Worm (Caenorhabditis elegans) whole organism, L3 larva: ENCODE measurements around the gene nhr-112.

Source experiments
- R02D3.7 ChIP-seq: fragments of 150-350 bp; optimal IDR thresholded peaks from 2 replicates; lab custom pipeline; 2014; ENCODE audit warnings: missing biosample characterization, missing genetic modification characterization
- ZK546.5 ChIP-seq: sonication (generic microtip); optimal IDR thresholded peaks from 2 replicates; lab custom pipeline; 2017; ENCODE audit warnings: missing biosample characterization, missing genetic modification characterization
- aly-2 ChIP-seq: fragments of 150-350 bp; optimal IDR thresholded peaks from 2 replicates; lab custom pipeline; 2014; ENCODE audit warnings: missing biosample characterization, missing genetic modification characterization
- ama-1 ChIP-seq: fragments of 150-350 bp; optimal IDR thresholded peaks from 2 replicates; lab custom pipeline; 2018
- ceh-16 ChIP-seq: sonication (generic microtip); optimal IDR thresholded peaks from 2 replicates; lab custom pipeline; 2017; ENCODE audit warnings: missing biosample characterization, missing genetic modification characterization
- ceh-28 ChIP-seq: fragments of 150-350 bp; optimal IDR thresholded peaks from 2 replicates; lab custom pipeline; 2014; ENCODE audit warnings: missing biosample characterization, missing genetic modification reagents, missing genetic modification characterization
- ceh-82 ChIP-seq: fragments of 150-350 bp; optimal IDR thresholded peaks from 2 replicates; lab custom pipeline; 2014; ENCODE audit warnings: missing biosample characterization, missing genetic modification characterization
- ceh-9 ChIP-seq: sonication (generic microtip); optimal IDR thresholded peaks from 2 replicates; lab custom pipeline; 2018; ENCODE audit warnings: missing biosample characterization, missing genetic modification characterization
- egl-27 ChIP-seq: sonication (generic microtip); optimal IDR thresholded peaks from 4 replicates; lab custom pipeline; 2017; ENCODE audit warnings: missing biosample characterization, missing genetic modification reagents, missing genetic modification characterization
- elt-1 ChIP-seq: fragments of 150-350 bp; optimal IDR thresholded peaks from 2 replicates; lab custom pipeline; 2014; ENCODE audit warnings: missing biosample characterization, missing genetic modification characterization
- elt-2 ChIP-seq: sonication (generic microtip); optimal IDR thresholded peaks from 2 replicates; lab custom pipeline; 2016; ENCODE audit warnings: missing genetic modification reagents, mild to moderate bottlenecking, missing genetic modification characterization, missing compliant biosample characterization
- elt-3 ChIP-seq, 3 experiments: fragments of 150-350 bp in 1 of 3; sonication (generic microtip) in 2 of 3; optimal IDR thresholded peaks; 2 replicates in 2 of 3; 4 replicates in 1 of 3; lab custom pipeline; 2014 to 2017; ENCODE audit warnings: missing biosample characterization in 3 of 3, missing genetic modification characterization in 3 of 3
- fkh-10 ChIP-seq: sonication (generic microtip); optimal IDR thresholded peaks from 2 replicates; lab custom pipeline; 2017; ENCODE audit warnings: missing biosample characterization, missing genetic modification reagents, missing genetic modification characterization
- fkh-2 ChIP-seq: fragments of 150-350 bp; optimal IDR thresholded peaks from 2 replicates; lab custom pipeline; 2014; ENCODE audit warnings: missing biosample characterization, missing genetic modification reagents, missing genetic modification characterization
- fos-1 ChIP-seq: fragments of 150-350 bp; optimal IDR thresholded peaks from 2 replicates; lab custom pipeline; 2014; ENCODE audit warnings: missing biosample characterization, missing genetic modification characterization
- hmg-11 ChIP-seq: sonication (generic microtip); optimal IDR thresholded peaks from 2 replicates; lab custom pipeline; 2016; ENCODE audit warnings: missing genetic modification characterization, missing compliant biosample characterization
- lin-15B ChIP-seq: fragments of 150-350 bp; optimal IDR thresholded peaks from 2 replicates; lab custom pipeline; 2014; ENCODE audit warnings: missing biosample characterization, missing genetic modification characterization
- mdl-1 ChIP-seq: fragments of 150-350 bp; optimal IDR thresholded peaks from 2 replicates; lab custom pipeline; 2014; ENCODE audit warnings: missing biosample characterization, missing genetic modification characterization
- mml-1 ChIP-seq: fragments of 150-350 bp; sonication (generic microtip); optimal IDR thresholded peaks from 3 replicates; lab custom pipeline; 2014; ENCODE audit warnings: missing biosample characterization, missing genetic modification characterization
- nfya-1 ChIP-seq: sonication (generic microtip); optimal IDR thresholded peaks from 2 replicates; lab custom pipeline; 2017; ENCODE audit warnings: missing genetic modification characterization, mild to moderate bottlenecking, missing compliant biosample characterization, antibody characterized with exemption, moderate library complexity; ENCODE audit not compliant: insufficient read depth
- nhr-11 ChIP-seq: fragments of 150-350 bp; optimal IDR thresholded peaks from 2 replicates; lab custom pipeline; 2014; ENCODE audit warnings: missing biosample characterization, missing genetic modification characterization
- nhr-12 ChIP-seq: fragments of 150-350 bp; optimal IDR thresholded peaks from 2 replicates; lab custom pipeline; 2014; ENCODE audit warnings: missing biosample characterization, missing genetic modification characterization
- nhr-23 ChIP-seq: fragments of 150-350 bp; optimal IDR thresholded peaks from 2 replicates; lab custom pipeline; 2014; ENCODE audit warnings: missing biosample characterization, missing genetic modification reagents, missing genetic modification characterization
- nhr-237 ChIP-seq: fragments of 150-350 bp; optimal IDR thresholded peaks from 2 replicates; lab custom pipeline; 2014; ENCODE audit warnings: missing biosample characterization, missing genetic modification characterization
- nhr-25 ChIP-seq: sonication (generic microtip); optimal IDR thresholded peaks from 2 replicates; lab custom pipeline; 2017; ENCODE audit warnings: missing biosample characterization, missing genetic modification characterization
- nhr-28 ChIP-seq: fragments of 150-350 bp; optimal IDR thresholded peaks from 2 replicates; lab custom pipeline; 2014; ENCODE audit warnings: missing biosample characterization, missing genetic modification characterization
- nhr-43 ChIP-seq: sonication (generic microtip); optimal IDR thresholded peaks from 2 replicates; lab custom pipeline; 2016; ENCODE audit warnings: mild to moderate bottlenecking, missing genetic modification characterization, missing compliant biosample characterization; ENCODE audit not compliant: poor library complexity, severe bottlenecking
- nhr-67 ChIP-seq: fragments of 150-350 bp; optimal IDR thresholded peaks from 2 replicates; lab custom pipeline; 2014; ENCODE audit warnings: missing biosample characterization, missing genetic modification characterization
- nhr-76 ChIP-seq: fragments of 150-350 bp; sonication (generic microtip); optimal IDR thresholded peaks from 5 replicates; lab custom pipeline; 2014; ENCODE audit warnings: missing biosample characterization, missing genetic modification characterization
- nhr-77 ChIP-seq: fragments of 150-350 bp; optimal IDR thresholded peaks from 2 replicates; lab custom pipeline; 2014; ENCODE audit warnings: missing biosample characterization, missing genetic modification characterization
- pha-4 ChIP-seq: fragments of 150-350 bp; optimal IDR thresholded peaks from 2 replicates; lab custom pipeline; 2014; ENCODE audit warnings: missing biosample characterization, missing genetic modification reagents, missing genetic modification characterization
- pqm-1 ChIP-seq: fragments of 150-350 bp; optimal IDR thresholded peaks from 2 replicates; lab custom pipeline; 2017; ENCODE audit warnings: missing biosample characterization, missing genetic modification characterization, inconsistent platforms
- sea-2 ChIP-seq: fragments of 150-350 bp; sonication (generic microtip); optimal IDR thresholded peaks from 4 replicates; lab custom pipeline; 2014; ENCODE audit warnings: missing biosample characterization, missing genetic modification reagents, missing genetic modification characterization
- snpc-4 ChIP-seq: fragments of 150-350 bp; optimal IDR thresholded peaks from 2 replicates; lab custom pipeline; 2014; ENCODE audit warnings: missing biosample characterization, missing genetic modification characterization
- unc-39 ChIP-seq: sonication (generic microtip); optimal IDR thresholded peaks from 4 replicates; lab custom pipeline; 2017; ENCODE audit warnings: missing biosample characterization, missing genetic modification characterization
- unc-62 ChIP-seq: fragments of 150-350 bp; sonication (generic microtip); optimal IDR thresholded peaks from 4 replicates; lab custom pipeline; 2014; ENCODE audit warnings: missing biosample characterization, missing genetic modification reagents, missing genetic modification characterization
- zag-1 ChIP-seq: fragments of 150-350 bp; optimal IDR thresholded peaks from 2 replicates; lab custom pipeline; 2014; ENCODE audit warnings: missing biosample characterization, missing genetic modification characterization
- ztf-11 ChIP-seq: fragments of 150-350 bp; optimal IDR thresholded peaks from 2 replicates; lab custom pipeline; 2014; ENCODE audit warnings: missing biosample characterization, missing genetic modification characterization

nhr-112 gene

ce11 chrV:16706549-16706948 lies 17.1 kb downstream of the nhr-112 start, which contains the start of gene clec-9:
Gene clec-9 (minus strand): TSS chrV:16706649.
- no peak for TF ChIP-seq hmg-11 (tag; lab: Kevin White, UChicago)
- TF ChIP-seq ama-1 (lab: Kevin White, UChicago) = no peak
- TF ChIP-seq elt-3 (tag; optimal IDR thresholded peaks at IDR 0.05; lab: Kevin White, UChicago) = no peak
- no peak for TF ChIP-seq unc-39 (tag; lab: Kevin White, UChicago)
- no peak for TF ChIP-seq nhr-67 (tag; lab: Kevin White, UChicago)
- no peak for TF ChIP-seq nhr-23 (tag; lab: Kevin White, UChicago)
- TF ChIP-seq snpc-4 = no peak
- no peak for TF ChIP-seq mdl-1
- no peak for TF ChIP-seq fkh-2 (tag; lab: Kevin White, UChicago)
- no peak for TF ChIP-seq nhr-28
- TF ChIP-seq lin-15B (tag; lab: Kevin White, UChicago) = no peak
- TF ChIP-seq ZK546.5 (tag; lab: Kevin White, UChicago) = no peak
- TF ChIP-seq sea-2 (GFP tag; lab: Kevin White, UChicago) = no peak
- TF ChIP-seq R02D3.7 (tag; lab: Kevin White, UChicago) = no peak
- TF ChIP-seq nfya-1 (tag; lab: Kevin White, UChicago) = no peak
- TF ChIP-seq ceh-82 (tag; lab: Kevin White, UChicago) = no peak
- TF ChIP-seq pha-4 (tag; lab: Kevin White, UChicago) = no peak
- TF ChIP-seq, all 47 proteins: peak for 0

ce11 chrV:16699752-16700259 lies 23.8 kb downstream of the nhr-112 start, which contains the start of gene Y70C5C.1:
Gene Y70C5C.1 (plus strand): TSS chrV:16700209.
- TF ChIP-seq R02D3.7 (tag; lab: Kevin White, UChicago) (no peak), unc-39 (tag; lab: Kevin White, UChicago) (no peak), fos-1 (no peak), mml-1 (tag; lab: Kevin White, UChicago) (no peak), elt-2 (tag; lab: Kevin White, UChicago) (no peak), egl-27 (no peak), nhr-43 (tag; lab: Kevin White, UChicago) (no peak), ceh-9 (no peak), nhr-237 (tag; lab: Kevin White, UChicago) (no peak), nhr-77 (tag; lab: Kevin White, UChicago) (no peak)
- TF ChIP-seq, all 47 proteins: peak for 0

ce11 chrV:16697178-16697577 lies 26.5 kb downstream of the nhr-112 start, which contains the start of gene srw-41:
Gene srw-41 (plus strand): TSS chrV:16697478.
- TF ChIP-seq nhr-237 (tag; lab: Kevin White, UChicago) (no peak), nhr-12 (no peak), unc-39 (tag; lab: Kevin White, UChicago) (no peak), ceh-82 (tag; lab: Kevin White, UChicago) (no peak), mdl-1 (no peak), pqm-1 (tag; lab: Kevin White, UChicago) (no peak), zag-1 (tag; lab: Kevin White, UChicago) (no peak), ztf-11 (tag; lab: Kevin White, UChicago) (no peak), elt-2 (tag; lab: Kevin White, UChicago) (no peak), unc-62 (GFP tag; lab: Kevin White, UChicago) (no peak), ceh-16 (no peak), fkh-10 (GFP tag; lab: Kevin White, UChicago) (no peak)

DNA sequence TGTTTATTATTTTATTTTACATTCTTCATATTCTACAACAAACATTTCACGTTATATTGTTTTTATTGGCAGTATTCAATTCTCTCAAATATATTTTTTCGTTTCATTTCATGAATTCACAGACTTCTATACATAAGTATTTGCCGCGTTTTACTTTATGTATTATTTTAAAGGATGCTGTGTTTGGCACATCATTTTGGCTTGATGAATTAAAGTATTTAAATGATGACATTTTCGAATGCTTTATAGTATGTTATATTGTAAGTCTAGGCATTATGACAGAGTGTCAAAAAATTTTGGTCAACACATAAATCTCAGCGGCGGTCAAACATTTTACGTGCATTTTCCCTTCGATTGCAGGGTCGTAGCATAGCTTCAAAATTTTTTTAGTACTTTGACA lies 28.1 kb downstream of the nhr-112 start:
- TF ChIP-seq unc-62 (GFP tag; lab: Kevin White, UChicago) (no peak), nhr-25 (no peak), ZK546.5 (tag; lab: Kevin White, UChicago) (no peak), fkh-2 (tag; lab: Kevin White, UChicago) (no peak), nhr-43 (tag; lab: Kevin White, UChicago) (no peak), nhr-237 (tag; lab: Kevin White, UChicago) (no peak), nhr-11 (tag; lab: Kevin White, UChicago) (no peak), nhr-67 (tag; lab: Kevin White, UChicago) (no peak), ceh-28 (no peak), snpc-4 (no peak), aly-2 (tag; lab: Kevin White, UChicago) (no peak), nhr-23 (tag; lab: Kevin White, UChicago) (no peak), ama-1 (lab: Kevin White, UChicago) (no peak), mdl-1 (no peak), unc-39 (tag; lab: Kevin White, UChicago) (no peak), hmg-11 (tag; lab: Kevin White, UChicago) (no peak), nhr-76 (tag; lab: Kevin White, UChicago) (no peak), elt-1 (tag; lab: Kevin White, UChicago) (no peak), fos-1 (no peak), nhr-12 (no peak)
